Worm (Caenorhabditis elegans): Measurements from ENCODE around the gene F39F10.5.

F39F10.5 gene

DNA sequence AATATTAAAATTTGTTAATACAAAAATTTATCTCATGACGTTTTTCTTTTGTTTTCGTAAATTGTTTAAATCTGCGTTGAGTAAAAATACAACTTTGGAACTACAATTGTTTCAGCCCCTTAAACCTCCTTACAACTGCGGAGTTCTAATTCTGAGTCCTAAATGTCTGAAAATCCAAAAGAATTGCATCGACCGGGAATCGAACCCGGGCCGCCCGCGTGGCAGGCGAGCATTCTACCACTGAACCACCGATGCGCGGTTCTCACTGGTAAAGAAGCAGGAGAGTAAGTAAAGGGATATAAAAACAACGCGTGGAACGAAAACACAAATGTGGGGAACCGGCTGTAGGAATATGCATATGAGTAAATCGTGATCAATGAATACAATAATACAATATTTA, 14.5 kb upstream of the F39F10.5 start:
- TF ChIP-seq sox-2 (GFP tag; IDR thresholded peaks at IDR 0.05) (peak; percentile 75), ceh-45 (GFP tag; IDR thresholded peaks at IDR 0.05) (peak; percentile 50; the same call in 1 of the 2 replicates), hlh-15 (tag; optimal IDR thresholded peaks at IDR 0.05) (peak; percentile 26), fkh-10 (GFP tag; optimal IDR thresholded peaks at IDR 0.05) (no peak), pha-2 (tag; optimal IDR thresholded peaks at IDR 0.05) (peak; percentile 72), lin-11 (tag; optimal IDR thresholded peaks at IDR 0.05) (peak; percentile 63), che-1 (tag; optimal IDR thresholded peaks at IDR 0.05) (peak; percentile 75), unc-86 (tag; optimal IDR thresholded peaks at IDR 0.05) (peak; percentile 64), tbx-2 (tag; optimal IDR thresholded peaks at IDR 0.05) (peak; percentile 67), ceh-48 (tag; optimal IDR thresholded peaks at IDR 0.05) (peak; percentile 56), Y22D7AL.16 (tag; optimal IDR thresholded peaks at IDR 0.05) (peak; percentile 73), ama-1 (optimal IDR thresholded peaks at IDR 0.05) (no peak), ceh-24 (tag; optimal IDR thresholded peaks at IDR 0.05) (no peak), pat-9 (tag; optimal IDR thresholded peaks at IDR 0.05) (peak; percentile 81), rnt-1 (tag; optimal IDR thresholded peaks at IDR 0.05) (no peak), nfya-1 (tag; optimal IDR thresholded peaks at IDR 0.05) (peak; percentile 38), hlh-30 (tag; optimal IDR thresholded peaks at IDR 0.05; ENCODE audit: insufficient read depth) (no peak), ceh-22 (tag; optimal IDR thresholded peaks at IDR 0.05) (no peak), ceh-31 (tag; optimal IDR thresholded peaks at IDR 0.05) (peak; percentile 57), ceh-2 (tag; optimal IDR thresholded peaks at IDR 0.05) (peak; percentile 40), ceh-6 (GFP tag; optimal IDR thresholded peaks at IDR 0.05) (peak; percentile 81), mec-3 (tag; optimal IDR thresholded peaks at IDR 0.05; ENCODE audit: borderline replicate concordance) (no peak), ref-2 (tag; optimal IDR thresholded peaks at IDR 0.05) (peak; percentile 77), dmd-4 (tag; optimal IDR thresholded peaks at IDR 0.05; ENCODE audit: borderline replicate concordance) (peak; percentile 67), ahr-1 (tag; optimal IDR thresholded peaks at IDR 0.05) (no peak), ceh-34 (tag; optimal IDR thresholded peaks at IDR 0.05) (peak; percentile 71), madf-2 (tag; optimal IDR thresholded peaks at IDR 0.05) (peak; percentile 58), hlh-8 (tag; optimal IDR thresholded peaks at IDR 0.05) (no peak), pha-4 (tag; optimal IDR thresholded peaks at IDR 0.05) (no peak), sox-4 (tag; optimal IDR thresholded peaks at IDR 0.05) (peak; percentile 67), unc-3 (GFP tag; conservative IDR thresholded peaks at IDR 0.05) (peak; percentile 68), unc-3 (tag; optimal IDR thresholded peaks at IDR 0.05) (peak; percentile 70), hlh-13 (GFP tag; optimal IDR thresholded peaks at IDR 0.05) (peak; percentile 30), gmeb-2 (tag; optimal IDR thresholded peaks at IDR 0.05) (peak; percentile 63), ceh-14 (tag; optimal IDR thresholded peaks at IDR 0.05) (no peak), pag-3 (tag; optimal IDR thresholded peaks at IDR 0.05; ENCODE audit: borderline replicate concordance) (no peak), elt-4 (tag; optimal IDR thresholded peaks at IDR 0.05) (no peak), unc-55 (GFP tag; optimal IDR thresholded peaks at IDR 0.05) (no peak), lim-6 (tag; optimal IDR thresholded peaks at IDR 0.05) (no peak), ceh-19 (GFP tag; optimal IDR thresholded peaks at IDR 0.05) (peak; percentile 57), K02D7.2 (tag; optimal IDR thresholded peaks at IDR 0.05) (no peak), C08G9.2 (tag; optimal IDR thresholded peaks at IDR 0.05) (peak; percentile 41), ets-4 (tag; optimal IDR thresholded peaks at IDR 0.05) (no peak), elt-2 (tag; optimal IDR thresholded peaks at IDR 0.05) (peak; percentile 70), odd-2 (tag; optimal IDR thresholded peaks at IDR 0.05) (peak; percentile 24), ceh-30 (tag; optimal IDR thresholded peaks at IDR 0.05) (no peak), tbx-7 (tag; optimal IDR thresholded peaks at IDR 0.05) (peak; percentile 47), ttx-3 (tag; optimal IDR thresholded peaks at IDR 0.05) (peak; percentile 71), unc-42 (tag; optimal IDR thresholded peaks at IDR 0.05) (no peak), syd-9 (tag; optimal IDR thresholded peaks at IDR 0.05) (peak; percentile 66), npax-4 (tag; optimal IDR thresholded peaks at IDR 0.05) (peak; percentile 51), pax-1 (tag; optimal IDR thresholded peaks at IDR 0.05) (no peak), K09A11.1 (tag; optimal IDR thresholded peaks at IDR 0.05; ENCODE audit: insufficient read depth) (peak; percentile 42)

All from whole organism, late embryonic.